Worm (Caenorhabditis elegans): Measurements from ENCODE around the gene srw-129.
"Not testable (repeated sequence)": the region's sequence is repeated elsewhere in the genome, so short reads cannot be mapped to it uniquely, and the experiment has no call there.

The srw-129 gene

ce11 chrV:2945602-2946001 is 26.1 kb upstream of the srw-129 start, which contains the start of gene srh-87:
srh-87 (minus strand) TSS chrV:2945702.
- no peak for TF ChIP-seq T22C8.4 (GFP tag; IDR thresholded peaks at IDR 0.05)
- TF ChIP-seq cog-1 (tag; optimal IDR thresholded peaks at IDR 0.05), result no peak
- no peak for TF ChIP-seq klf-2 (GFP tag; conservative IDR thresholded peaks at IDR 0.05)
- no peak for TF ChIP-seq tab-1 (GFP tag; IDR thresholded peaks at IDR 0.05)
- TF ChIP-seq flt-1 (GFP tag; IDR thresholded peaks at IDR 0.05), result no peak
- TF ChIP-seq ztf-23 (GFP tag; IDR thresholded peaks at IDR 0.05), result no peak
- TF ChIP-seq ref-1 (GFP tag; conservative IDR thresholded peaks at IDR 0.05), result no peak
- no peak for TF ChIP-seq ztf-29 (GFP tag; IDR thresholded peaks at IDR 0.05)
- no peak for TF ChIP-seq med-1 (GFP tag; optimal IDR thresholded peaks at IDR 0.05; ENCODE audit: insufficient read depth)

- TF ChIP-seq cog-1 (tag; optimal IDR thresholded peaks at IDR 0.05); ztf-23 (GFP tag; IDR thresholded peaks at IDR 0.05); ref-1 (GFP tag; conservative IDR thresholded peaks at IDR 0.05): not testable (repeated sequence)
Measured at ce11 chrV:2952102-2952501, 19.6 kb upstream of the srw-129 start, which contains the start of gene srw-122. srw-122 (minus strand) TSS chrV:2952202.

DNA sequence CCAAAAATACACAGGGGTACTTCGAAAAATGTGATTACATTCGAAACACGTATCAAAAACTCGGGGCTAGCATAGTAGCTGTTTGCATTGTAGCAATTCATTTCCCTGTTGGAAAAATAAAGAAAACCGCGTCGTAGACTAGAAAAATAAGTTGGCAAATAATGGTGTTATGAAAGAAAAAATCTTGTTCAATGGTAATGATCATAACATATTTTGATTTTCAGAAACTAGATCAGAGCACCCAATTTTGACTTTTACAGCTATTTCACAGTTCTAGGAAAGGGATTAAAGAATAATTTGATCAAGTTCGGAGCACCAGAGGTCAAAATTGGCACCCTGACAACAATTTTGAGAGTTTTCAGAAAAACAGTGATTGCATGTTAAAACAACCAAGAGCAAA is 16.4 kb upstream of the srw-129 start, which contains the start of gene srh-248:
Gene srh-248, minus strand, starts transcription at position 101 of the 400 bp plus-strand sequence.
- not testable (repeated sequence) for TF ChIP-seq ref-1 (GFP tag; conservative IDR thresholded peaks at IDR 0.05); cog-1 (tag; optimal IDR thresholded peaks at IDR 0.05); flt-1 (GFP tag; IDR thresholded peaks at IDR 0.05)

DNA sequence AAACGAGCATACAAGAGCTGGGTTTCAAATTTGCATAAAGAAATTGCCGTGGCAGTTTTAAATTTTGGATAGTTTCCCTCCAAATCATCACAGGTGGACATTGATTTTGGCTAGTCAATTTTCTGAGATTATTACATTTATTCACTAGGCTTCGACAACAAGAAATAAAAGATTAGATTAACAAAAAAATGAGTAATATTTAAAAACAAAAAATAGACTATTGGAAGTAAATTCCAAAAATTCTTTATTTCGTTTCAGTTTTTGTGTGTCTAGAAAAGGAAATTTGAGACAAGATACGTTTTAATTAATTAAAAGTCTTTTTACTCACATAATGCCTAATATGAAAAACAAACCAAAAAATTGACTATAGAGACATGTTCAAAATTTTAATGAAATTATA is 13.5 kb upstream of the srw-129 start, which contains the start of gene srw-142:
Gene srw-142, minus strand, starts transcription at position 101 of the 400 bp plus-strand sequence.
- TF ChIP-seq ztf-29 (GFP tag; IDR thresholded peaks at IDR 0.05), result no peak

- TF ChIP-seq tab-1 (GFP tag; IDR thresholded peaks at IDR 0.05) (no peak), flt-1 (GFP tag; IDR thresholded peaks at IDR 0.05) (no peak), med-1 (GFP tag; optimal IDR thresholded peaks at IDR 0.05; ENCODE audit: insufficient read depth) (no peak), cog-1 (tag; optimal IDR thresholded peaks at IDR 0.05) (no peak), klf-2 (GFP tag; conservative IDR thresholded peaks at IDR 0.05) (no peak)
Measured at ce11 chrV:2960894-2961293, 10.9 kb upstream of the srw-129 start, which contains the start of gene srw-144. srw-144 (minus strand) TSS chrV:2960994.

- no peak for TF ChIP-seq tab-1 (GFP tag; IDR thresholded peaks at IDR 0.05)
- no peak for TF ChIP-seq ztf-23 (GFP tag; IDR thresholded peaks at IDR 0.05)
- no peak for TF ChIP-seq T22C8.4 (GFP tag; IDR thresholded peaks at IDR 0.05)
- no peak for TF ChIP-seq klf-2 (GFP tag; conservative IDR thresholded peaks at IDR 0.05)
- TF ChIP-seq ztf-29 (GFP tag; IDR thresholded peaks at IDR 0.05), result no peak
- TF ChIP-seq flt-1 (GFP tag; IDR thresholded peaks at IDR 0.05), result no peak
- no peak for TF ChIP-seq ref-1 (GFP tag; conservative IDR thresholded peaks at IDR 0.05)
- TF ChIP-seq cog-1 (tag; optimal IDR thresholded peaks at IDR 0.05), result no peak
Measured at ce11 chrV:2962960-2963359, 8.8 kb upstream of the srw-129 start, which contains the start of gene srw-138. srw-138 (minus strand) TSS chrV:2963060.

ce11 chrV:2964786-2965185 is 7.0 kb upstream of the srw-129 start, which contains the start of gene srh-88:
srh-88 (minus strand) TSS chrV:2964886.
- TF ChIP-seq ztf-23 (GFP tag; IDR thresholded peaks at IDR 0.05) (no peak), cog-1 (tag; optimal IDR thresholded peaks at IDR 0.05) (no peak), tab-1 (GFP tag; IDR thresholded peaks at IDR 0.05) (no peak), T22C8.4 (GFP tag; IDR thresholded peaks at IDR 0.05) (no peak), ref-1 (GFP tag; conservative IDR thresholded peaks at IDR 0.05) (no peak)

DNA sequence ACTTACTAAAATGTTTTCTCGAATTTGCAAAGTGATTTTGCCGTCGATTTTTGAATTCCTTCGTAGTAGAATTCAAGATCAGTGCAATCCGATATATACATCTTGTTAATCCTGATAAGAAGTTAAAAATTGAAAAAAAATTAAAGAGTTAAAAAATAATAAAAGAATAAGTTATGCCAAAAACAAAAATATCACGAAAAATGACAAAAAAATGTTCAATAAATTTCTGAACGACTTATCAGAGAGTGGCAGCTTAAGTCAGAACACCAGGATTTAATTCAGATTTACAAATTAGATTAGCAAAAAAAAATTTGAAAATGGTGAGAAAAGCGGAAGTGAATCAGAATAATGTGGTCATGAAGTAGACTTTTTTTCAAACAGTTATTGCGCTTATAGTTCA is 3.5 kb downstream of the srw-129 start, which contains the start of gene srw-123:
Gene srw-123, minus strand, starts transcription at position 101 of the 400 bp plus-strand sequence.
- not testable (repeated sequence) for TF ChIP-seq flt-1 (GFP tag; IDR thresholded peaks at IDR 0.05); ztf-23 (GFP tag; IDR thresholded peaks at IDR 0.05); ref-1 (GFP tag; conservative IDR thresholded peaks at IDR 0.05)

DNA sequence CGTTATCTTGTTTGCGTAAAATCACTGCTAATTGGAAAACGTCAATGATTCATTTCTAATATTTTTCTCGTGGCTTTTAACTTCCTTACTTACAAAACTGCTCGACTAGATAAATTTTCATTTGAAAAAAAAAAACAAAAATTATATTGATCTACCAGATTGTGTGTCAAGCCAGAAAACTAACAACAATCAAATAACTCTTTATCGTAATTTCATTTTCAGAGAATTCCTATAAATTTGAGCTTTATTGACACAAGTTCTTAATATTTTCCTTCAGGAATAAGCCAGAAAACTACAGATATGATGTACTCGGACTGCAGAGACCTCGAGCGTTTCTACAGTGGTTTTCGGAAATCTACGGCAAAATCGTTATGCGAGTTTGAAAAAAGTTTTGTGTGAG is 4.5 kb downstream of the srw-129 start, which contains the start of gene srw-124:
Gene srw-124, plus strand, starts transcription at position 301 of the 400 bp plus-strand sequence.
- no peak for TF ChIP-seq klf-2 (GFP tag; conservative IDR thresholded peaks at IDR 0.05)
- no peak for TF ChIP-seq ztf-29 (GFP tag; IDR thresholded peaks at IDR 0.05)
- no peak for TF ChIP-seq ref-1 (GFP tag; conservative IDR thresholded peaks at IDR 0.05)
- TF ChIP-seq cog-1 (tag; optimal IDR thresholded peaks at IDR 0.05), result no peak
- TF ChIP-seq ztf-23 (GFP tag; IDR thresholded peaks at IDR 0.05), result no peak

- TF ChIP-seq med-1 (GFP tag; optimal IDR thresholded peaks at IDR 0.05; ENCODE audit: insufficient read depth), result no peak
- no peak for TF ChIP-seq ztf-23 (GFP tag; IDR thresholded peaks at IDR 0.05)
- TF ChIP-seq cog-1 (tag; optimal IDR thresholded peaks at IDR 0.05), result no peak
- no peak for TF ChIP-seq flt-1 (GFP tag; IDR thresholded peaks at IDR 0.05)
- TF ChIP-seq tab-1 (GFP tag; IDR thresholded peaks at IDR 0.05), result no peak
- TF ChIP-seq ref-1 (GFP tag; conservative IDR thresholded peaks at IDR 0.05), result no peak
- TF ChIP-seq T22C8.4 (GFP tag; IDR thresholded peaks at IDR 0.05), result no peak
- no peak for TF ChIP-seq ztf-29 (GFP tag; IDR thresholded peaks at IDR 0.05)
- no peak for TF ChIP-seq klf-2 (GFP tag; conservative IDR thresholded peaks at IDR 0.05)
Measured at ce11 chrV:2979978-2980377, 8.2 kb downstream of the srw-129 start, which contains the start of gene srw-118. srw-118 (minus strand) TSS chrV:2980078.

ce11 chrV:2983351-2983750 is 11.6 kb downstream of the srw-129 start, which contains the start of gene srw-117:
srw-117 (minus strand) TSS chrV:2983451.
- TF ChIP-seq klf-2 (GFP tag; conservative IDR thresholded peaks at IDR 0.05) (no peak), ztf-23 (GFP tag; IDR thresholded peaks at IDR 0.05) (no peak), flt-1 (GFP tag; IDR thresholded peaks at IDR 0.05) (no peak), med-1 (GFP tag; optimal IDR thresholded peaks at IDR 0.05; ENCODE audit: insufficient read depth) (no peak), T22C8.4 (GFP tag; IDR thresholded peaks at IDR 0.05) (no peak), ztf-29 (GFP tag; IDR thresholded peaks at IDR 0.05) (no peak), cog-1 (tag; optimal IDR thresholded peaks at IDR 0.05) (no peak), ref-1 (GFP tag; conservative IDR thresholded peaks at IDR 0.05) (no peak), tab-1 (GFP tag; IDR thresholded peaks at IDR 0.05) (no peak)
